Worm (Caenorhabditis elegans) whole organism, L2 larva: ENCODE measurements around the gene F09F9.1.

Source experiments
- F13H6.1 ChIP-seq: sonication (generic microtip); optimal IDR thresholded peaks from 2 replicates; lab custom pipeline; 2016; ENCODE audit warnings: missing genetic modification characterization, missing compliant biosample characterization
- R02D3.7 ChIP-seq: fragments of 150-350 bp; optimal IDR thresholded peaks from 2 replicates; lab custom pipeline; 2014; ENCODE audit warnings: missing biosample characterization, missing genetic modification characterization
- aly-2 ChIP-seq: fragments of 150-350 bp; optimal IDR thresholded peaks from 2 replicates; lab custom pipeline; 2014; ENCODE audit warnings: missing biosample characterization, missing genetic modification characterization
- gmeb-1 ChIP-seq: fragments of 150-350 bp; optimal IDR thresholded peaks from 2 replicates; lab custom pipeline; 2014; ENCODE audit warnings: missing biosample characterization, missing genetic modification characterization
- lin-39 ChIP-seq: fragments of 150-350 bp; optimal IDR thresholded peaks from 2 replicates; lab custom pipeline; 2014; ENCODE audit warnings: missing biosample characterization, missing genetic modification reagents, missing genetic modification characterization
- mdl-1 ChIP-seq, 2 experiments: fragments of 150-350 bp in 1 of 2; sonication (generic microtip) in 1 of 2; optimal IDR thresholded peaks; 2 replicates each; lab custom pipeline; 2017; ENCODE audit warnings: missing biosample characterization in 2 of 2, missing genetic modification characterization in 2 of 2
- nhr-12 ChIP-seq: fragments of 150-350 bp; optimal IDR thresholded peaks from 2 replicates; lab custom pipeline; 2014; ENCODE audit warnings: missing biosample characterization, missing genetic modification characterization
- nhr-6 ChIP-seq: fragments of 150-350 bp; optimal IDR thresholded peaks from 2 replicates; lab custom pipeline; 2014; ENCODE audit warnings: missing biosample characterization, missing genetic modification characterization
- nhr-77 ChIP-seq: fragments of 150-350 bp; optimal IDR thresholded peaks from 2 replicates; lab custom pipeline; 2014; ENCODE audit warnings: missing biosample characterization, missing genetic modification characterization
- skn-1 ChIP-seq: sonication (generic microtip); optimal IDR thresholded peaks from 2 replicates; lab custom pipeline; 2017; ENCODE audit warnings: missing biosample characterization, missing genetic modification characterization
- sma-3 ChIP-seq: sonication (generic microtip); optimal IDR thresholded peaks from 2 replicates; lab custom pipeline; 2016; ENCODE audit warnings: missing genetic modification reagents, missing genetic modification characterization, missing compliant biosample characterization
- snpc-4 ChIP-seq: fragments of 150-350 bp; optimal IDR thresholded peaks from 2 replicates; lab custom pipeline; 2014; ENCODE audit warnings: missing biosample characterization, missing genetic modification characterization
- ztf-4 ChIP-seq: fragments of 150-350 bp; optimal IDR thresholded peaks from 2 replicates; lab custom pipeline; 2014; ENCODE audit warnings: missing biosample characterization, missing genetic modification characterization

ce11 chrX:4163391-4163790 lies 48.3 kb downstream of the F09F9.1 start, which contains the start of gene ZK470.1:
- TF ChIP-seq skn-1 (no peak), gmeb-1 (tag; lab: Kevin White, UChicago) (no peak), R02D3.7 (tag; lab: Kevin White, UChicago) (no peak), nhr-77 (no peak), nhr-12 (tag; lab: Kevin White, UChicago) (no peak), ztf-4 (no peak), mdl-1 (tag; optimal IDR thresholded peaks at IDR 0.05; lab: Kevin White, UChicago) (no peak), lin-39 (no peak), F13H6.1 (no peak), aly-2 (tag; lab: Kevin White, UChicago) (no peak), sma-3 (GFP tag; lab: Kevin White, UChicago) (no peak), snpc-4 (tag; lab: Kevin White, UChicago) (no peak), nhr-6 (tag; lab: Kevin White, UChicago) (no peak)
